Worm (Caenorhabditis elegans) whole organism, early embryonic: ENCODE measurements around the gene nhr-286.

Experiments used
- B0310.2 ChIP-seq: sonication (generic microtip); optimal IDR thresholded peaks from 2 replicates; lab custom pipeline; 2016; ENCODE audit warnings: mild to moderate bottlenecking, missing genetic modification characterization, missing compliant biosample characterization
- F13C5.2 ChIP-seq: sonication (generic microtip); optimal IDR thresholded peaks from 2 replicates; lab custom pipeline; 2017; ENCODE audit warnings: mild to moderate bottlenecking, missing genetic modification characterization, inconsistent platforms, missing compliant biosample characterization
- aly-1 ChIP-seq: sonication (generic microtip); optimal IDR thresholded peaks from 2 replicates; lab custom pipeline; 2016; ENCODE audit warnings: missing genetic modification characterization, missing compliant biosample characterization
- ama-1 ChIP-seq: fragments of 150-350 bp; optimal IDR thresholded peaks from 2 replicates; lab custom pipeline; 2014
- ceh-13 ChIP-seq: fragments of 200-800 bp; sonication (Bioruptor generic); optimal IDR thresholded peaks from 2 replicates; lab custom pipeline; 2018; ENCODE audit warnings: mild to moderate bottlenecking, missing genetic modification characterization, missing compliant biosample characterization
- ceh-36 ChIP-seq: sonication (generic microtip); optimal IDR thresholded peaks from 2 replicates; lab custom pipeline; 2016; ENCODE audit warnings: missing genetic modification characterization, inconsistent platforms, missing compliant biosample characterization
- ets-7 ChIP-seq: sonication (generic microtip); optimal IDR thresholded peaks from 2 replicates; lab custom pipeline; 2016; ENCODE audit warnings: missing genotype, missing genetic modification characterization, missing compliant biosample characterization
- flt-1 ChIP-seq: fragments of 200-800 bp; sonication (Bioruptor generic); IDR thresholded peaks from 2 replicates; pipeline ENCODE4 v1.3.6; 2022; ENCODE audit warnings: missing genetic modification characterization, missing compliant biosample characterization
- hmbx-1 ChIP-seq: sonication (generic microtip); optimal IDR thresholded peaks from 2 replicates; lab custom pipeline; 2016; ENCODE audit warnings: mild to moderate bottlenecking, missing genetic modification characterization, missing compliant biosample characterization
- hmg-4 ChIP-seq: fragments of 200-800 bp; sonication (Bioruptor generic); optimal IDR thresholded peaks from 2 replicates; lab custom pipeline; 2018; ENCODE audit warnings: mild to moderate bottlenecking, missing genetic modification characterization, missing compliant biosample characterization
- hnd-1 ChIP-seq: sonication (generic microtip); optimal IDR thresholded peaks from 2 replicates; lab custom pipeline; 2016; ENCODE audit warnings: missing genetic modification characterization, missing compliant biosample characterization
- pes-1 ChIP-seq: fragments of 200-800 bp; sonication (Bioruptor generic); IDR thresholded peaks from 2 replicates; pipeline ENCODE4 v1.3.6; 2022; ENCODE audit warnings: missing genetic modification reagents, missing genetic modification characterization, missing compliant biosample characterization
- scrt-1 ChIP-seq: fragments of 200-800 bp; sonication (Bioruptor generic); IDR thresholded peaks from 2 replicates; pipeline ENCODE4 v1.3.6; 2022; ENCODE audit warnings: missing genetic modification characterization, missing compliant biosample characterization
- sea-1 ChIP-seq: fragments of 200-800 bp; sonication (Bioruptor generic); conservative IDR thresholded peaks from 2 replicates; pipeline ENCODE4 v1.3.6; 2022; ENCODE audit warnings: missing genetic modification characterization, missing compliant biosample characterization
- tbx-11 ChIP-seq: fragments of 200-800 bp; sonication (Bioruptor generic); IDR thresholded peaks from 2 replicates; pipeline ENCODE4 v1.3.6; 2022; ENCODE audit warnings: missing genetic modification characterization, missing compliant biosample characterization
- tbx-37 ChIP-seq: fragments of 200-800 bp; sonication (Bioruptor generic); conservative IDR thresholded peaks from 2 replicates; pipeline ENCODE4 v1.3.6; 2022; ENCODE audit warnings: missing genetic modification reagents, missing genetic modification characterization, missing compliant biosample characterization
- tra-4 ChIP-seq: sonication (generic microtip); optimal IDR thresholded peaks from 2 replicates; lab custom pipeline; 2017; ENCODE audit warnings: missing genetic modification characterization, missing compliant biosample characterization

Gene nhr-286

DNA sequence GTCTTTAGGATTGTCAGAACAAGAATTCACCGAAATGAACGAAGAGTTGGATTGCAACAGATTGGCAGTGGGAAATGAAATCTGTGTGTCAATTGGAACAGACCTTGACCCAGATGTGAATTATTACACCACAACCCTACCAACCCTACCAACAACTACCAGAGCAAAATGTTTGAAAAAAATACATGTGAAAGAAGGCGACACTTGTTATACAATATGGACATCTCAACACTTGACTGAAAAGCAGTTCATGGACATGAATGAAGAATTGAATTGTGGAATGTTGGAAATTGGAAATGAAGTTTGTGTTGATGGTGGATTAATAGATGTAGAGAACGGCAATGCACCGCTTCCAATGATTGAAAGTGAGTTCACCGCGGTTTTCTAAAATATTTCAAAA lies 32.6 kb upstream of the nhr-286 start:
- TF ChIP-seq tbx-11 (GFP tag; lab: Robert Waterston, UW) (no peak), ama-1 (lab: Kevin White, UChicago) (no peak), flt-1 (GFP tag; lab: Robert Waterston, UW) (no peak), tra-4 (tag; lab: Kevin White, UChicago) (no peak)

DNA sequence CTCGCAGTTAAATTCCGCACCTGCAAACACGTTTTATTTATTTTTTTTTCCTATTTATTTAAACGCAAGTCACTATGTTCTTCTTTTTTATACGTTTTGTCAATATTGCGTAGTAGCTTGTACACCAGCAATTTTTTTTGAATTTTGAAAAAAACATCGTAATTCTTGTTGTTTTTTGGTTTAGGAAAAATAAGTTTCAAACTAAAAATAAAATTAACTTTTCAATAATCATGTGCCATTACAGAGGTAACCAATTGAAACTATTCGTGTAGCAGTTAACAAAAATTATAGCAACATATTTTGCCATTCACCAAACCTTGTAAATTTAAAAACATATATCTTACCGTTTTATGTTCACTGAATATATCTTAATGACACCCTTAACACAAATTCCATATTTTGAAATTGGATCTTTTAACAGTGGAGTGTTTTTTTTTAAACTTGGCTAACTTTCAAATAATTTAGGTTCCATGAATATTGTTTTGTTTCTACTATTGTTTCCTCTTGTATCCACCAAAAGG lies 31.8 kb upstream of the nhr-286 start, which contains the start of gene lmd-5:
TSS of gene lmd-5 (plus strand) at position 471 of the 521 bp plus-strand sequence.
- TF ChIP-seq hnd-1 (tag; lab: Kevin White, UChicago) = no peak

DNA sequence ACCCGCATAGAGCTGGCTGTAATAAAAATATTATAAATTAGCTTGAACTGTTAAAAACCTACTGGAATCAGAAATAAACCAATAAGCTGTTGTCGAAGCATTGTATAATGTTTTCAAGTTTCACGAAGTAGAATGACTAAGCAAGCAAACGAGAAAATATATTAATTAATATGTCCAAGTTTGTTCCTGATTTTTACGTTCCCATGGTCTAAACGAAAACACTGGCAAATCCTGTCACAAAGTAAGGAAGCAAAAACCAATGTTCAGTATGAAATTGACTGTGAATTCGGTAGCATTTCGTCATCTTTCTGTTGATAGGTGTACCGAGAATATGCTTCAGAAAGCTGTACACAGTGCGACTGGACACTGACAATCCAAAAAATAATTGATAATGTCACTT lies 28.8 kb upstream of the nhr-286 start, which contains the start of gene srx-34:
TSS of gene srx-34 (minus strand) at position 101 of the 400 bp plus-strand sequence.
- TF ChIP-seq ama-1 (lab: Kevin White, UChicago) (no peak), pes-1 (GFP tag; lab: Robert Waterston, UW) (no peak), tbx-11 (GFP tag; lab: Robert Waterston, UW) (no peak), scrt-1 (GFP tag; lab: Robert Waterston, UW) (no peak), ceh-13 (GFP tag; lab: Kevin White, UChicago) (no peak), aly-1 (tag; lab: Kevin White, UChicago) (no peak), flt-1 (GFP tag; lab: Robert Waterston, UW) (no peak), ets-7 (no peak), tbx-37 (GFP tag; lab: Robert Waterston, UW) (no peak), B0310.2 (tag; lab: Kevin White, UChicago) (no peak), hmg-4 (GFP tag; lab: Kevin White, UChicago) (no peak), F13C5.2 (tag; lab: Kevin White, UChicago) (no peak), sea-1 (GFP tag; lab: Robert Waterston, UW) (no peak), hmbx-1 (no peak), hnd-1 (tag; lab: Kevin White, UChicago) (no peak), tra-4 (tag; lab: Kevin White, UChicago) (no peak), ceh-36 (tag; lab: Kevin White, UChicago) (no peak)

DNA sequence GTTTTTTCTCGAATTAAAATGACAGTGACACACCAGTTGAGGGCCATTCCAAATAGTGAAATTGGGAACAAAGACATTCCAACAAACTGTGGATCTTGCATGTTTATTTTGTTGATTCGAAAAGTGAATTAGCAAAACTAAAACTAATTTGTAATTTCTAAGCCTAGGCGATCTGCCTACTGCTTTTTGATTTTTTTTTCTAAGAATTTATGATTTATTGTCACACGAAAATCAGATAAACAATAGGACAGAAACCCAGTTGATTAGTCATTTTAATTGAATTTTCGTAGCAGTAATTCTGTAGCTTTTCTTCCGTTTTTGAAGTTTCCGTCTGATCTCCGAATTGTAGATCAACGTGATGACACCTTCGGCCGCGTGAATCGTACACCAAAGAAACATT lies 27.4 kb upstream of the nhr-286 start, which contains the start of gene srx-33:
TSS of gene srx-33 (minus strand) at position 101 of the 400 bp plus-strand sequence.
- no peak for TF ChIP-seq ceh-13 (GFP tag; lab: Kevin White, UChicago)
- no peak for TF ChIP-seq hmbx-1
- TF ChIP-seq ets-7 = no peak
- no peak for TF ChIP-seq B0310.2 (tag; lab: Kevin White, UChicago)

DNA sequence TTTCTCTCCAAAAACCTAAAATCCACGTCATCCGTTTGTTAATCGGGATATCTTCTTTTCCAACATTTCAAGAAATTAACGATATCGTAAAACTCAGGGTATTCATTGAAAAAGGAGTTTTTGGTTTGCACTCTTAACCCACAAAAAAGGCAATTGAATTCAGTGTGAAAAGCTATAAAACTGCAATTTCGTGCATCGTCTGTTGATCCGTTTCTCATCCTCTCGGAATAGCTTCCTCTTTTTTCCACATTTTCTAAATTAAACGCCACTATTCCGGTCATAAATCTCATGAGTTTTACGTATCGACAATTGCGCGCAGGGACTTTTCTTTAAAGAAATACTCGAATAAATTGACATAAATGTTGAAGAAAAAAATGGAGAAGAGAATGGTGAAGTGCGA lies 20.8 kb upstream of the nhr-286 start:
- TF ChIP-seq sea-1 (GFP tag; lab: Robert Waterston, UW) (no peak), F13C5.2 (tag; lab: Kevin White, UChicago) (no peak), ceh-36 (tag; lab: Kevin White, UChicago) (no peak), scrt-1 (GFP tag; lab: Robert Waterston, UW) (no peak), flt-1 (GFP tag; lab: Robert Waterston, UW) (no peak), tra-4 (tag; lab: Kevin White, UChicago) (no peak), ets-7 (no peak)

DNA sequence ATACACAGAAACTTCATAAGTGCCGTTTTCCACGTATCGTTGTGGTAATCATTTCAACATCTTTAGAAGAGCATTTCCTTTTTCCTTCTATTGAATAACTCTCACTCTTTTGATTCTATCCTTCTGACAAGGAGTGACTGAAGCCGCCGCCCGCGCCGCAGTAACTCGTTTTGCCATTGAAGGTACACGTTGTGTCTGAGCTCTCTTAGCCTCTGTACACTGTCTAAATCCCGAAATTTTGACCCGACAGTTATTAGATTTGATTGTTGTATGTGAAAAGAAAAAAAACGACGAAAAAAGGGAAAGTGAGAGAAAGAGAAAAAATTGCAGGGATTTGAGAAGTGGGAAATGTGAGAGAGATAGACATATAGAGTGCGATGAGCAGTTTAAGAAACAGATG lies 19.9 kb upstream of the nhr-286 start:
- TF ChIP-seq scrt-1 (GFP tag; lab: Robert Waterston, UW) (no peak), F13C5.2 (tag; lab: Kevin White, UChicago) (no peak), ets-7 (no peak), tra-4 (tag; lab: Kevin White, UChicago) (no peak), flt-1 (GFP tag; lab: Robert Waterston, UW) (no peak), hnd-1 (tag; lab: Kevin White, UChicago) (no peak), aly-1 (tag; lab: Kevin White, UChicago) (no peak), ceh-36 (tag; lab: Kevin White, UChicago) (no peak), tbx-37 (GFP tag; lab: Robert Waterston, UW) (no peak)

DNA sequence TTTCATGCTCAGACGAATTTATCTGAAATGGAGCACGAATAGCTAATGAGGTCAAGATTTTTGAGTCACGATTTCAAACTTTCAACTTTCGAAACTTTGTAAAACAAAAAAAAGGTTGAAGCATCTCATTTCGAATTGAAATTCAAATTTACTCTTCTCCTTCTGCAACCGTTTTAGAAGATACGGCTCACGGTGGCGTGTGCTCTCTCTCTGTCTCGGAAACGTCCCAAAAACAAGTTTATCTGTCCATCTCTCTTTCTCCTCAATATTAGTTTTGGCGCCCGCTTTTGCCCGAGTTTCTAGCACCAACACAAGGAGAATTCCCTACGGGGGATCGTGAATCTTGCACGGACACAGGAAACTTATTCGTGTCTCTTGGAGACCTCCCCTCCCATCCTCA lies 19.0 kb upstream of the nhr-286 start:
- TF ChIP-seq F13C5.2 (tag; lab: Kevin White, UChicago) = no peak
- no peak for TF ChIP-seq flt-1 (GFP tag; lab: Robert Waterston, UW)
- no peak for TF ChIP-seq scrt-1 (GFP tag; lab: Robert Waterston, UW)
- TF ChIP-seq ets-7 = no peak
- no peak for TF ChIP-seq ceh-36 (tag; lab: Kevin White, UChicago)
- no peak for TF ChIP-seq tra-4 (tag; lab: Kevin White, UChicago)
- no peak for TF ChIP-seq ama-1 (lab: Kevin White, UChicago)
- TF ChIP-seq sea-1 (GFP tag; lab: Robert Waterston, UW) = no peak
- no peak for TF ChIP-seq B0310.2 (tag; lab: Kevin White, UChicago)
- no peak for TF ChIP-seq hmbx-1
- no peak for TF ChIP-seq pes-1 (GFP tag; lab: Robert Waterston, UW)

DNA sequence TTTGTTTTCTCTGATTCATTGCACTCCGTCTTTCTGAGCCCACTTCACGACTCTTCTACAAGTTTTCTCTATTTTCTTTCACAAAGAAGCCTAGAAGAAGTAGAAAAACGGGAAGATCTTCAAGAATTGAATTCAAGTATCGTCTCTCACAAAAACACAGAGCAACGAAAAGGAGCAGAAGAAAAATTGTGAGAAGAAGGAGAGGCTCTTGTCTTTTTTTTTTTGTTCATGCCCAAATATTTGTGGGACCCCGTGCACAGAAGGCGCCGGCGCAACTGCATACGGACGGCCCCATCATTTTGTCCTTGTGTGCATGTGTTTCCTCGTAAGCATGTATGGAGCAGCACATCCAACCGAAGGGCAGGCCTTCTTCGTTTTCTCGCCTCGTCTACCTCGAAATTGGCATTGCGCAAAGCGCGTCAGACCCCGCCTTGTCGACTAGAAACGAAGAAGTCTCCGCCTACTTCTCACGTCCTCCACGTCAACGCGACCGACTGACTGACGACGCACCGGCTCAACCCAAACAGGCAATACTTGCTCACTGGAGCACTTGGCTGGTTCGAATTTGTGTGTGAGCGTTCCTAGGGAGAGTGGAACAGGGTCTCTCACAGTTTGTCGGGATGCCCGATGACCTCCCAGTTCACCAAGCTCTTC lies 15.2 kb upstream of the nhr-286 start:
- TF ChIP-seq tra-4 (tag; lab: Kevin White, UChicago) (no peak), pes-1 (GFP tag; lab: Robert Waterston, UW) (no peak), tbx-37 (GFP tag; lab: Robert Waterston, UW) (no peak), aly-1 (tag; lab: Kevin White, UChicago) (no peak), B0310.2 (tag; lab: Kevin White, UChicago) (no peak)
